Fruit fly (Drosophila melanogaster): ENCODE results near the gene ppk11.

DNA sequence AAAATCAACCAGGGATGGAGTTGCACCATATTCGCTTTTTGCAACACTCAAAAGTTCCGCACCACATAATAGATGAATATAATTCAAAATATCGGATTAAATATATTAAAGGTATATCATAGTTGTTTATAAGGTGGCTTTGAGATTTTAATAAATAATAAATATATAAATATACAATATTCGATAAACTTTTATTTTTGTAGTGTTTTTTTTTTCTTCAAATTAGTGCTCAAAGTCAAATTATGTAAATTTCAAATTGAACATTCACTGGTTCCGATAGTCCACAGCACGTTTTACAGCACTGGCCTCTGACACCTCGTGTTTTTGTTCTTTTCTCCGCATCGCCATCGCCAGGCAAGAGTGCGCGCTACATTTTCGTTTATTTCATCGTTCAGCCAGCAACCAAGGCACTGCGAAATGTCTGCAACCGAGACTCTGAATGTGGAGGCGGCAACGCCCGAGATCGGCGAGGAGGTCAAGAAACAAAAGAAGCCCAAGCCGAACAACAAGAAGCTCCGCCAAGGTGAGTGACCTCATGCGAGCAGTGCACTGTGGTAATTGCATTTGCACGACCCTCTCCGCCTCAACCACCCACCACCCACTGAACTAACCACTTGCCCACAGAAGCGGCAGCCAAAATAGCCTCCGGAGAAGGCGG is 11.5 kb downstream of the ppk11 start, which contains the start of the genes Taf11 and und:
- TF ChIP-seq EcR (GFP tag; optimal IDR thresholded peaks at IDR 0.05), result peak in 1 of 2 experiments; percentile 95
- no peak for TF ChIP-seq CG8478 (optimal IDR thresholded peaks at IDR 0.05)
- no peak for TF ChIP-seq Dll (optimal IDR thresholded peaks at IDR 0.05)
- TF ChIP-seq psq (optimal IDR thresholded peaks at IDR 0.05), result no peak
- no peak for TF ChIP-seq pan (optimal IDR thresholded peaks at IDR 0.05)
- no peak for TF ChIP-seq usp (GFP tag; optimal IDR thresholded peaks at IDR 0.05)
